Worm (Caenorhabditis elegans): Measurements from ENCODE around the gene elo-1.

DNA sequence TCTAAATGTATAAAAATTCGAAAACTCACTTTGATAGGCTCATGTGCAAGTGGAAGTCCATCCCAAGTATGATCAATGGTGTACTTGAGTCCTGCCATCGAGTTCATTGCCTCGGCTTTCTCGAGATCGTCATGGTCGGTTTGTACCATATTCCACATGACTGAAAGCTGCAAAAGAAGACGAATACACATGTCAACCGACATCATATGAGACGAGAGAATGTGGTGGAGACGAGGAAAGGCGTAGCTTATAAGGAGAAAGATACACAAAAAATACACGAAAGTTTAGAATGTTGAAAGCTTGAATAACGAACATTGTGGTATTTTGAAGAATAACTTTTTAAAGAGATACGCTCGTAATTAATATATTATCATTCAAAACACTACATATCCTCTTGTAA is 13.3 kb upstream of the elo-1 start, which contains the start of gene C33A12.3:
- TF ChIP-seq him-1 (tag; optimal IDR thresholded peaks at IDR 0.05) (no peak), dao-5 (tag; optimal IDR thresholded peaks at IDR 0.05) (no peak), W03F9.2 (tag; optimal IDR thresholded peaks at IDR 0.05) (no peak)
